Worm (Caenorhabditis elegans): ENCODE results near the gene czw-1.

ce11 chrIV:7994715-7995114, 48.1 kb upstream of the czw-1 start:
- TF ChIP-seq snpc-4 (tag; optimal IDR thresholded peaks at IDR 0.05) (no peak), pha-4 (tag; optimal IDR thresholded peaks at IDR 0.05) (no peak), unc-120 (tag; optimal IDR thresholded peaks at IDR 0.05; ENCODE audit: poor library complexity, severe bottlenecking) (no peak), ham-2 (GFP tag; optimal IDR thresholded peaks at IDR 0.05) (no peak), sptf-1 (tag; optimal IDR thresholded peaks at IDR 0.05) (no peak), unc-39 (tag; optimal IDR thresholded peaks at IDR 0.05) (no peak)
